Fruit fly (Drosophila melanogaster): ENCODE data around the gene sty.
A peak's percentile ranks its signal among the peaks of the same experiment; 100 is the strongest.

sty gene

dm6 chr3L:3438473-3438872, 13.7 kb upstream of the sty start (continued):
- TF ChIP-seq tna (GFP tag; IDR thresholded peaks at IDR 0.05; ENCODE audit: partially characterized antibody) = no peak

DNA sequence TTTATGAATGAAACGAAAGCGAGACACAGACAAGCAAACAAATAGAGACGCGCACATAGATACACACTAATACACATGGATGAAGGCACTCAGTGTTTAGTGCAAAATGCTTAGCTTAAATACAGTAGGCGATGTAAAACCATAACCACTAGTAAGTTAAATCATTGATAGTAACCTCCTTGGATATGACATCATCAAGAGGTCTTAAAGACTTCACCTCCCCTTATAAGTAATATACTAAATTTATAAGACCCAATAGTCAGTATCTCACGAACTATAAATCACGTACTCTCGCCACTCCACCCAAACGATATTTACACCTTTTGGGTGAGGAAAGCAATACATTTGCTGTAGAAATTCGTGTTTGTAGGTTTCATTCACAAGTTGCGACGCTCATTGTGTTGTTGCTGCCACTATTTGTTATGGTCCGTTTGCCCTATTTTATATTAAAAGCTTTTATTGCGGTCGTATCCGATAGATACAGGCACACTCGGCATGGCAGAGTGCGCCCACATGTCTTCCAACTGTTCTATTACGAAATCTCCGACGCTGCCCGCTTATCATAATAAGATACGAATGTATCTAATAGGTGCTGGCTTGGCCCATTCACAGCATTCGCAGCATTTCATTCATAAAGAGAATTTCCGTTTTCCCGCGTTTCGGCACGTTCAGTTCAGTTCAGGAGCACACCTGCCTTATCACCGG, 13.1 kb upstream of the sty start:
- no peak for TF ChIP-seq CG14710 (tag; optimal IDR thresholded peaks at IDR 0.05)
- TF ChIP-seq CG12769 (tag; optimal IDR thresholded peaks at IDR 0.05) = peak; percentile 15
- TF ChIP-seq E2f2 (GFP tag; IDR thresholded peaks at IDR 0.05) = no peak
- TF ChIP-seq knrl (GFP tag; IDR thresholded peaks at IDR 0.05; ENCODE audit: partially characterized antibody) = no peak
- TF ChIP-seq Bteb2 (GFP tag; optimal IDR thresholded peaks at IDR 0.05) = no peak
- peak; percentile 77; the same call in 2 of the 3 replicates for TF ChIP-seq CG2199 (GFP tag; IDR thresholded peaks at IDR 0.05)
- peak in 1 of 2 experiments; percentile 25 for TF ChIP-seq eve (GFP tag; optimal IDR thresholded peaks at IDR 0.05)
- TF ChIP-seq lbe (GFP tag; optimal IDR thresholded peaks at IDR 0.05) = no peak
- TF ChIP-seq cg (GFP tag; optimal IDR thresholded peaks at IDR 0.05) = peak; percentile 50
- TF ChIP-seq Dll (GFP tag; IDR thresholded peaks at IDR 0.05; ENCODE audit: partially characterized antibody) = 0 out of 4 replicates have a peak, but pooled peaks have one; percentile 25
- TF ChIP-seq sr (GFP tag; IDR thresholded peaks at IDR 0.05) = peak; percentile 65; the same call in 1 of the 3 replicates
- TF ChIP-seq Hmx (GFP tag; optimal IDR thresholded peaks at IDR 0.05) = no peak
- TF ChIP-seq CG6272 (GFP tag; IDR thresholded peaks at IDR 0.05) = no peak

DNA sequence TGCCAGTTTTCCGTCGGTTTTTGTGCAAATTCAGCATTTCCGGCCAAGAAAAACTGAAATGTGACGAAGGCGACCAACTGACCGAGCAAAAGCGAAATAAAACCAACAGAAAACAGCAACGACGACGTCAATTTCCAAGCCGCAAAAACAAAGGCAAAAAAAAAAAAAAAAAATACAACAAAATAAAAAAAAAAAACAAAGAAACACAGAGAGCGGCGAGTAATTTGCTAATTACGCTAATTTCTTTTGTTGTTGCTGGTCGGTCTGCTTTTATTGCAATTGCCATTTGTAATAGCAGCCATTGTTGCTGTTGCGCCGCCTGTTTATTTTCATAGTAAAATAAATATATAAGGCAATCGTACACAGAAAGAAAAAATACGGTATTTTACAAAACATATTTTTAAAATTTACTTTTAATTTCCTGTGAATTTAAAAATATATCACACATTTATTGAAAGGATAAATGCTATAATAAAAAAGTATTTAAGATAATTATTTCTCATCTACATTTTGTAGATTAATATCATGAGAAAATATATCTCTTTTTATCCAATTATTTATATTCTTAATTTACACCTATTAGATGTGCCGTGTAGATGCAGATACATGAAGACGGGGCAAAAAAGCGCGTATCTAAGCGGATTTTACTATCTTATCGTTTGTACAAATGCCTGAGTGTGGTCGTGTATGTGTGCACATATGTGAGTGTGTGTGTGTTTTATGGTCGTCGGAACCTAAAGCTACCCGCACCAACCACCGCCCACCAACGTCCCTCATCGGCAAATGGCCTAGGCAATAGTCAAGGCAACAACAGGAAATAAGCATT, 12.3 kb upstream of the sty start:
- TF ChIP-seq HmgD (GFP tag; optimal IDR thresholded peaks at IDR 0.05) (no peak), CG8359 (GFP tag; optimal IDR thresholded peaks at IDR 0.05; ENCODE audit: borderline replicate concordance) (no peak), CG2202 (tag; optimal IDR thresholded peaks at IDR 0.05) (no peak), esg (GFP tag; conservative IDR thresholded peaks at IDR 0.05) (peak; percentile 53; the same call in 1 of the 2 replicates), CG10267 (tag; optimal IDR thresholded peaks at IDR 0.05) (peak; percentile 23), CG2116 (GFP tag; optimal IDR thresholded peaks at IDR 0.05) (no peak), ERR (GFP tag; optimal IDR thresholded peaks at IDR 0.05) (no peak), CG17186 (GFP tag; optimal IDR thresholded peaks at IDR 0.05) (no peak), oc (tag; optimal IDR thresholded peaks at IDR 0.05) (peak; percentile 25), CG2678 (tag; optimal IDR thresholded peaks at IDR 0.05) (peak; percentile 85), CG4404 (GFP tag; IDR thresholded peaks at IDR 0.05) (no peak), scrt (GFP tag; optimal IDR thresholded peaks at IDR 0.05) (peak; percentile 7), CG6254 (GFP tag; optimal IDR thresholded peaks at IDR 0.05) (no peak), CG14710 (tag; optimal IDR thresholded peaks at IDR 0.05) (peak; percentile 7), CG8388 (GFP tag; optimal IDR thresholded peaks at IDR 0.05) (peak; percentile 36), salm (tag; optimal IDR thresholded peaks at IDR 0.05) (no peak), CG12744 (GFP tag; optimal IDR thresholded peaks at IDR 0.05) (no peak), peb (GFP tag; IDR thresholded peaks at IDR 0.05) (no peak), Dbx (GFP tag; IDR thresholded peaks at IDR 0.05) (peak; percentile 69), CG3838 (GFP tag; optimal IDR thresholded peaks at IDR 0.05) (no peak), Usf (GFP tag; optimal IDR thresholded peaks at IDR 0.05) (no peak), Six4 (GFP tag; optimal IDR thresholded peaks at IDR 0.05) (no peak), pzg (GFP tag; optimal IDR thresholded peaks at IDR 0.05) (no peak), Dip3 (GFP tag; optimal IDR thresholded peaks at IDR 0.05) (no peak), Sry-β (GFP tag; optimal IDR thresholded peaks at IDR 0.05) (no peak), onecut (GFP tag; IDR thresholded peaks at IDR 0.05) (no peak), NC2α (GFP tag; optimal IDR thresholded peaks at IDR 0.05) (no peak), sob (GFP tag; IDR thresholded peaks at IDR 0.05) (peak; percentile 41), CG15269 (tag; optimal IDR thresholded peaks at IDR 0.05) (peak; percentile 77), CG8089 (GFP tag; optimal IDR thresholded peaks at IDR 0.05) (no peak), danr (GFP tag; IDR thresholded peaks at IDR 0.05) (no peak), Neu2 (GFP tag; optimal IDR thresholded peaks at IDR 0.05; ENCODE audit: borderline replicate concordance) (no peak)
